Worm (Caenorhabditis elegans) whole organism, young adult: ENCODE data around the gene syp-1.

Experiments used
- B0019.2 ChIP-seq: fragments of 200-800 bp; sonication (Bioruptor generic); conservative IDR thresholded peaks from 2 replicates; pipeline ENCODE4 v1.3.6; 2022; ENCODE audit warnings: missing genetic modification reagents, missing genetic modification characterization, missing compliant biosample characterization
- B0261.1 ChIP-seq: sonication (generic microtip); optimal IDR thresholded peaks from 2 replicates; lab custom pipeline; 2016; ENCODE audit warnings: mild to moderate bottlenecking, missing genetic modification characterization, moderate library complexity, missing compliant biosample characterization
- B0336.3 ChIP-seq: fragments of 200-800 bp; sonication (Bioruptor generic); IDR thresholded peaks from 2 replicates; pipeline ENCODE4 v1.3.6; 2022; ENCODE audit warnings: missing genetic modification characterization, missing compliant biosample characterization
- C06A6.2 ChIP-seq: fragments of 200-800 bp; sonication (Bioruptor generic); conservative IDR thresholded peaks from 2 replicates; pipeline ENCODE4 v1.3.6; 2022; ENCODE audit warnings: missing genetic modification characterization, missing compliant biosample characterization
- F10E7.11 ChIP-seq: sonication (generic microtip); optimal IDR thresholded peaks from 2 replicates; lab custom pipeline; 2017; ENCODE audit warnings: mild to moderate bottlenecking, missing genetic modification characterization, moderate library complexity, missing compliant biosample characterization
- F37B4.10 ChIP-seq: fragments of 200-800 bp; sonication (Bioruptor generic); IDR thresholded peaks from 2 replicates; pipeline ENCODE4 v1.3.6; 2022; ENCODE audit warnings: missing genetic modification characterization, missing compliant biosample characterization
- F49E8.2 ChIP-seq: sonication (generic microtip); optimal IDR thresholded peaks from 3 replicates; lab custom pipeline; 2017; ENCODE audit warnings: missing genetic modification characterization, mild to moderate bottlenecking, missing compliant biosample characterization, antibody characterized with exemption, moderate library complexity; ENCODE audit not compliant: insufficient read depth
- F52B5.7 ChIP-seq: sonication (generic microtip); optimal IDR thresholded peaks from 2 replicates; lab custom pipeline; 2016; ENCODE audit warnings: mild to moderate bottlenecking, missing genetic modification characterization, missing compliant biosample characterization
- F55B11.4 ChIP-seq: sonication (generic microtip); optimal IDR thresholded peaks from 2 replicates; lab custom pipeline; 2016; ENCODE audit warnings: missing compliant biosample characterization, missing genetic modification characterization, borderline replicate concordance; ENCODE audit not compliant: insufficient read depth
- F57C9.4 ChIP-seq: sonication (generic microtip); optimal IDR thresholded peaks from 2 replicates; lab custom pipeline; 2017; ENCODE audit warnings: mild to moderate bottlenecking, missing genetic modification characterization, missing compliant biosample characterization
- K12H6.12 ChIP-seq: fragments of 200-800 bp; sonication (Bioruptor generic); optimal IDR thresholded peaks from 2 replicates; lab custom pipeline; 2018; ENCODE audit warnings: mild to moderate bottlenecking, missing genetic modification characterization, missing compliant biosample characterization
- Y79H2A.3 ChIP-seq: fragments of 200-800 bp; sonication (Bioruptor generic); conservative IDR thresholded peaks from 2 replicates; pipeline ENCODE4 v1.3.6; 2022; ENCODE audit warnings: missing genetic modification reagents, missing genetic modification characterization, missing compliant biosample characterization
- Y95B8A.8 ChIP-seq: fragments of 200-800 bp; sonication (Bioruptor generic); IDR thresholded peaks from 2 replicates; pipeline ENCODE4 v1.3.6; 2022; ENCODE audit warnings: missing genetic modification reagents, missing genetic modification characterization, missing compliant biosample characterization
- ama-1 ChIP-seq, 3 experiments: fragments of 150-350 bp in 1 of 3; sonication (generic microtip) in 2 of 3; optimal IDR thresholded peaks; 2 replicates each; lab custom pipeline; 2014 to 2018; ENCODE audit warnings: missing biosample characterization in 2 of 3, missing genetic modification characterization in 2 of 3, missing genetic modification reagents in 2 of 3
- aptf-2 ChIP-seq: fragments of 200-800 bp; sonication (Bioruptor generic); conservative IDR thresholded peaks from 2 replicates; pipeline ENCODE4 v1.3.6; 2022; ENCODE audit warnings: missing genetic modification reagents, missing genetic modification characterization, missing compliant biosample characterization
- athp-1 ChIP-seq: sonication (generic microtip); optimal IDR thresholded peaks from 2 replicates; lab custom pipeline; 2017; ENCODE audit warnings: mild to moderate bottlenecking, missing genetic modification characterization, missing compliant biosample characterization
- attf-3 ChIP-seq: fragments of 200-800 bp; sonication (Bioruptor generic); conservative IDR thresholded peaks from 2 replicates; pipeline ENCODE4 v1.3.6; 2022; ENCODE audit warnings: missing genetic modification reagents, missing genetic modification characterization, missing compliant biosample characterization
- attf-6 ChIP-seq: fragments of 200-800 bp; sonication (Bioruptor generic); IDR thresholded peaks from 2 replicates; pipeline ENCODE4 v1.3.6; 2022; ENCODE audit warnings: missing genetic modification reagents, missing genetic modification characterization, missing compliant biosample characterization
- bed-1 ChIP-seq: fragments of 200-800 bp; sonication (Bioruptor generic); IDR thresholded peaks from 2 replicates; pipeline ENCODE4 v1.3.6; 2022; ENCODE audit warnings: missing genetic modification reagents, missing genetic modification characterization, missing compliant biosample characterization
- bed-2 ChIP-seq: fragments of 200-800 bp; sonication (Bioruptor generic); IDR thresholded peaks from 2 replicates; pipeline ENCODE4 v1.3.6; 2022; ENCODE audit warnings: missing genetic modification reagents, missing genetic modification characterization, missing compliant biosample characterization
- cebp-2 ChIP-seq: fragments of 200-800 bp; sonication (Bioruptor generic); IDR thresholded peaks from 2 replicates; pipeline ENCODE4 v1.3.6; 2022; ENCODE audit warnings: missing genetic modification characterization, missing compliant biosample characterization
- ceh-79 ChIP-seq: sonication (generic microtip); optimal IDR thresholded peaks from 2 replicates; lab custom pipeline; 2017; ENCODE audit warnings: mild to moderate bottlenecking, missing genetic modification characterization, missing compliant biosample characterization
- chd-7 ChIP-seq: sonication (generic microtip); optimal IDR thresholded peaks from 2 replicates; lab custom pipeline; 2016; ENCODE audit warnings: mild to moderate bottlenecking, missing genetic modification characterization, moderate library complexity, missing compliant biosample characterization
- dpl-1 ChIP-seq: fragments of 150-350 bp; optimal IDR thresholded peaks from 2 replicates; lab custom pipeline; 2014; ENCODE audit warnings: missing biosample characterization, missing genetic modification reagents, missing genetic modification characterization
- efl-1 ChIP-seq: fragments of 150-350 bp; optimal IDR thresholded peaks from 2 replicates; lab custom pipeline; 2014; ENCODE audit warnings: missing biosample characterization, missing genetic modification reagents, missing genetic modification characterization
- hlh-12 ChIP-seq: sonication (generic microtip); optimal IDR thresholded peaks from 2 replicates; lab custom pipeline; 2016; ENCODE audit warnings: missing genetic modification characterization, missing compliant biosample characterization
- let-526 ChIP-seq: fragments of 200-800 bp; sonication (Bioruptor generic); IDR thresholded peaks from 2 replicates; pipeline ENCODE4 v1.3.6; 2022; ENCODE audit warnings: missing genetic modification reagents, missing genetic modification characterization, missing compliant biosample characterization
- let-607 ChIP-seq, 2 experiments: fragments of 200-800 bp in 1 of 2; sonication (Bioruptor generic) in 1 of 2; sonication (generic microtip) in 1 of 2; optimal IDR thresholded peaks; 2 replicates each; lab custom pipeline; 2016 to 2018; ENCODE audit warnings: mild to moderate bottlenecking in 2 of 2, missing compliant biosample characterization in 2 of 2, missing genetic modification characterization in 2 of 2, moderate library complexity in 2 of 2, missing genotype in 1 of 2
- lin-54 ChIP-seq: fragments of 200-800 bp; sonication (Bioruptor generic); optimal IDR thresholded peaks from 2 replicates; lab custom pipeline; 2018; ENCODE audit warnings: mild to moderate bottlenecking, missing genetic modification characterization, missing compliant biosample characterization
- lsl-1 ChIP-seq: fragments of 200-800 bp; sonication (Bioruptor generic); optimal IDR thresholded peaks from 2 replicates; lab custom pipeline; 2018; ENCODE audit warnings: mild to moderate bottlenecking, missing genetic modification characterization, moderate library complexity, missing compliant biosample characterization
- madf-10 ChIP-seq: sonication (generic microtip); optimal IDR thresholded peaks from 2 replicates; lab custom pipeline; 2016; ENCODE audit warnings: mild to moderate bottlenecking, missing genetic modification characterization, missing compliant biosample characterization
- madf-6 ChIP-seq: fragments of 200-800 bp; sonication (Bioruptor generic); IDR thresholded peaks from 2 replicates; pipeline ENCODE4 v1.3.6; 2022; ENCODE audit warnings: missing genetic modification reagents, missing genetic modification characterization, missing compliant biosample characterization
- madf-8 ChIP-seq: fragments of 200-800 bp; sonication (Bioruptor generic); conservative IDR thresholded peaks from 2 replicates; pipeline ENCODE4 v1.3.6; 2022; ENCODE audit warnings: missing genetic modification reagents, missing genetic modification characterization, missing compliant biosample characterization
- mcd-1 ChIP-seq: fragments of 200-800 bp; sonication (Bioruptor generic); IDR thresholded peaks from 2 replicates; pipeline ENCODE4 v1.3.6; 2022; ENCODE audit warnings: missing genetic modification reagents, missing genetic modification characterization, missing compliant biosample characterization
- nfya-1 ChIP-seq: sonication (generic microtip); optimal IDR thresholded peaks from 2 replicates; lab custom pipeline; 2017; ENCODE audit warnings: antibody characterized with exemption, missing compliant biosample characterization, missing genetic modification characterization, borderline replicate concordance; ENCODE audit not compliant: insufficient read depth
- nfya-2 ChIP-seq: fragments of 200-800 bp; sonication (Bioruptor generic); IDR thresholded peaks from 2 replicates; pipeline ENCODE4 v1.3.6; 2022; ENCODE audit warnings: missing genetic modification reagents, missing genetic modification characterization, missing compliant biosample characterization
- nhr-27 ChIP-seq: fragments of 200-800 bp; sonication (Bioruptor generic); optimal IDR thresholded peaks from 2 replicates; lab custom pipeline; 2018; ENCODE audit warnings: mild to moderate bottlenecking, missing genetic modification characterization, moderate library complexity, missing compliant biosample characterization
- nhr-80 ChIP-seq: sonication (generic microtip); optimal IDR thresholded peaks from 2 replicates; lab custom pipeline; 2016; ENCODE audit warnings: missing genetic modification characterization, missing compliant biosample characterization
- pbrm-1 ChIP-seq: fragments of 200-800 bp; sonication (Bioruptor generic); IDR thresholded peaks from 2 replicates; pipeline ENCODE4 v1.3.6; 2022; ENCODE audit warnings: missing genetic modification reagents, missing genetic modification characterization, missing compliant biosample characterization
- pha-4 ChIP-seq: fragments of 150-350 bp; sonication (generic microtip); optimal IDR thresholded peaks from 2 replicates; lab custom pipeline; 2014; ENCODE audit warnings: missing biosample characterization, missing genetic modification reagents, missing genetic modification characterization
- rec-8 ChIP-seq, 2 experiments: sonication (generic microtip); optimal IDR thresholded peaks; 2 replicates each; lab custom pipeline; 2016; ENCODE audit warnings: mild to moderate bottlenecking in 2 of 2, missing genetic modification characterization in 2 of 2, missing genetic modification reagents in 2 of 2, missing genotype in 2 of 2, missing biosample characterization in 1 of 2, missing compliant biosample characterization in 1 of 2, moderate library complexity in 1 of 2
- sdz-38 ChIP-seq: sonication (generic microtip); optimal IDR thresholded peaks from 2 replicates; lab custom pipeline; 2016; ENCODE audit warnings: missing genotype, missing genetic modification characterization, missing compliant biosample characterization
- snpc-1.3 ChIP-seq: sonication (generic microtip); optimal IDR thresholded peaks from 2 replicates; lab custom pipeline; 2017; ENCODE audit warnings: missing genetic modification characterization, mild to moderate bottlenecking, missing compliant biosample characterization, antibody characterized with exemption, moderate library complexity, missing genotype, missing genetic modification reagents; ENCODE audit not compliant: insufficient read depth
- tbp1 ChIP-seq: fragments of 200-800 bp; sonication (Bioruptor generic); optimal IDR thresholded peaks from 2 replicates; lab custom pipeline; 2018; ENCODE audit warnings: mild to moderate bottlenecking, missing genetic modification characterization, missing compliant biosample characterization
- xnd-1 ChIP-seq: sonication (generic microtip); optimal IDR thresholded peaks from 2 replicates; lab custom pipeline; 2016; ENCODE audit warnings: missing genotype, missing genetic modification reagents, missing genetic modification characterization, missing compliant biosample characterization
- ztf-28 ChIP-seq: fragments of 200-800 bp; sonication (Bioruptor generic); IDR thresholded peaks from 2 replicates; pipeline ENCODE4 v1.3.6; 2022; ENCODE audit warnings: missing genetic modification reagents, missing genetic modification characterization, missing compliant biosample characterization
- ztf-6 ChIP-seq: fragments of 200-800 bp; sonication (Bioruptor generic); IDR thresholded peaks from 2 replicates; pipeline ENCODE4 v1.3.6; 2022; ENCODE audit warnings: missing genetic modification reagents, missing genetic modification characterization, missing compliant biosample characterization

Gene syp-1

ce11 chrV:16355941-16356340 is 48.1 kb upstream of the syp-1 start (continued):
- TF ChIP-seq mcd-1 (GFP tag; lab: Robert Waterston, UW) (peak; percentile 85), F57C9.4 (tag; lab: Kevin White, UChicago) (no peak), attf-3 (peak; percentile 45; the same call in 1 of the 2 replicates), sdz-38 (no peak), ama-1 (optimal IDR thresholded peaks at IDR 0.05; lab: Kevin White, UChicago) (no peak), ama-1 (GFP tag; optimal IDR thresholded peaks at IDR 0.05; lab: Kevin White, UChicago) (no peak), bed-1 (GFP tag; lab: Robert Waterston, UW) (no peak), madf-8 (no peak), nfya-2 (GFP tag; lab: Robert Waterston, UW) (no peak), nfya-1 (tag; lab: Kevin White, UChicago) (no peak), rec-8 (tag; optimal IDR thresholded peaks at IDR 0.05; lab: Kevin White, UChicago) (no peak), efl-1 (no peak), nhr-80 (tag; lab: Kevin White, UChicago) (peak; percentile 82), lin-54 (GFP tag; lab: Kevin White, UChicago) (peak; percentile 72), madf-6 (no peak; the same call in 1 of the 2 replicates), ztf-6 (GFP tag; lab: Robert Waterston, UW) (0 out of 2 replicates have a peak, but pooled peaks have one; percentile 12), F52B5.7 (tag; lab: Kevin White, UChicago) (peak; percentile 80), nhr-27 (tag; lab: Kevin White, UChicago) (peak; percentile 14), madf-10 (tag; lab: Kevin White, UChicago) (peak; percentile 81), K12H6.12 (peak; percentile 86), let-526 (0 out of 2 replicates have a peak, but pooled peaks have one; percentile 37), F37B4.10 (no peak), B0261.1 (tag; lab: Kevin White, UChicago) (peak; percentile 30), ztf-28 (GFP tag; lab: Robert Waterston, UW) (no peak), Y79H2A.3 (GFP tag; lab: Robert Waterston, UW) (no peak), chd-7 (peak; percentile 91), F49E8.2 (tag; lab: Kevin White, UChicago) (no peak), xnd-1 (tag; lab: Kevin White, UChicago) (no peak), C06A6.2 (GFP tag; lab: Robert Waterston, UW) (peak; percentile 81), F10E7.11 (tag; lab: Kevin White, UChicago) (no peak), F55B11.4 (tag; lab: Kevin White, UChicago) (no peak), bed-2 (GFP tag; lab: Robert Waterston, UW) (0 out of 2 replicates have a peak, but pooled peaks have one; percentile 36), aptf-2 (GFP tag; lab: Robert Waterston, UW) (no peak), cebp-2 (no peak), lsl-1 (GFP tag; lab: Kevin White, UChicago) (no peak), dpl-1 (GFP tag; lab: Kevin White, UChicago) (no peak), B0336.3 (GFP tag; lab: Robert Waterston, UW) (peak; percentile 95), Y95B8A.8 (GFP tag; lab: Robert Waterston, UW) (peak; percentile 78; the same call in 1 of the 2 replicates)

- peak; percentile 87 for TF ChIP-seq lin-54 (GFP tag; lab: Kevin White, UChicago)
- TF ChIP-seq pbrm-1 = 0 out of 2 replicates have a peak, but pooled peaks have one; percentile 38
- TF ChIP-seq efl-1 = peak; percentile 84
- TF ChIP-seq snpc-1.3 (tag; lab: Kevin White, UChicago) = peak; percentile 20
- peak; percentile 85 for TF ChIP-seq mcd-1 (GFP tag; lab: Robert Waterston, UW)
- TF ChIP-seq let-607 (tag; optimal IDR thresholded peaks at IDR 0.05; lab: Kevin White, UChicago) = no peak
- TF ChIP-seq hlh-12 = no peak
- TF ChIP-seq madf-8 = no peak
- TF ChIP-seq tbp1 (GFP tag; lab: Kevin White, UChicago) = peak; percentile 13
- 0 out of 2 replicates have a peak, but pooled peaks have one; percentile 48 for TF ChIP-seq attf-6
- no peak for TF ChIP-seq pha-4 (tag; lab: Kevin White, UChicago)
- no peak for TF ChIP-seq Y79H2A.3 (GFP tag; lab: Robert Waterston, UW)
- TF ChIP-seq athp-1 = peak; percentile 26
- peak; percentile 74 for TF ChIP-seq dpl-1 (GFP tag; lab: Kevin White, UChicago)
- no peak for TF ChIP-seq B0019.2
- TF ChIP-seq ceh-79 = no peak
Observed at ce11 chrV:16356798-16357197, 47.3 kb upstream of the syp-1 start.
